Worm (Caenorhabditis elegans) whole organism, L4/young adult: ENCODE data around the gene F54F11.1.

Experiments used
- dao-5 ChIP-seq: sonication (generic microtip); optimal IDR thresholded peaks from 2 replicates; lab custom pipeline; 2016; ENCODE audit warnings: missing genotype, missing genetic modification characterization, moderate library complexity, missing compliant biosample characterization
- him-1 ChIP-seq: sonication (generic microtip); optimal IDR thresholded peaks from 2 replicates; lab custom pipeline; 2016; ENCODE audit warnings: missing genotype, missing genetic modification reagents, missing genetic modification characterization, missing compliant biosample characterization

DNA sequence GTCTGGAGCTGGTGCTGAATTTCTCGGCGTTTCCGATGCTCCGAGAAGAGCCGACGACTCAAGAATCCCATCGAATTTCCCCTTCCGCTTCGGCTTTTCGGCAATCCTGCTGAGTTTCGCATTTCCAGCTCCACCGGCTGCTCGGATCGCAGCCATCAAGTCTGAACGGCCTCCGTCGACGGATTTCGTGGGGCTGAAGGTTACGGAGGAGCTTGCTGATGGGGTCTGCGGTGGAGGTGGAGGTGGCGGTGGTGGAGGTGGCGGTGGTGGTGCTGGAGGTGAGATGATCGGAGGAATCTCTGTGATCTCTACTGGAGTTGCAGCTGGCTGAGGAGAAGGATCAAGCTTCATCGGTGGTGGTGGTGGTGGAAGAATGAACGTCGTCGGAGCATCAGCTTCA lies 39.2 kb downstream of the F54F11.1 start:
- TF ChIP-seq dao-5 (tag; lab: Kevin White, UChicago) (no peak), him-1 (tag; lab: Kevin White, UChicago) (no peak)
